Worm (Caenorhabditis elegans) whole organism, L4/young adult: ENCODE measurements around the gene pch-2.

Experiments
- W03F9.2 ChIP-seq: fragments of 150-350 bp; optimal IDR thresholded peaks from 2 replicates; lab custom pipeline; 2014; ENCODE audit warnings: missing biosample characterization, missing genetic modification characterization
- him-1 ChIP-seq: sonication (generic microtip); optimal IDR thresholded peaks from 2 replicates; lab custom pipeline; 2016; ENCODE audit warnings: missing genotype, missing genetic modification reagents, missing genetic modification characterization, missing compliant biosample characterization

ce11 chrII:8190455-8190854 is 32.3 kb downstream of the pch-2 start, which contains the start of gene T05C12.8:
- TF ChIP-seq him-1 (no peak), W03F9.2 (tag; lab: Kevin White, UChicago) (no peak)
